Fruit fly (Drosophila melanogaster): ENCODE results near the gene Pgant2.

DNA sequence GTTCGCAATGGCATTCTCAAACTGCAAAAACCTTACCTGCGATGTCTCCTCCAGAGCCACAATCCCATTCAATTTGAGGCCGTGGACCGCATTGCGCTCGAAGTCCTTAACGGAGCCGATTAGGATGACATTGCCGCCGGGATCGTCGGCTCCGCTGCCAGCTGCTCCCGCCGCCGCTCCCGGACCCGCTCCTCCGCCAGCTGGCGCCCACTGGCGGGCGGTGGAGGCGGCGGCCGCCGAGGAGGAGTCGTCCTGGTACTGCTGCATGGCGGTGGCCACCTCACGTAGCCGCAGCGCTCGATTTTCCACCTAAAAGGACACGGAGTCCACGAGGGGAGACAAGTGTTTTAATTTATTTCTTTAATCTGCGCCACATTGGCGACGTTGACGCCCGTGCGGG lies 18.8 kb downstream of the Pgant2 start:
- no peak for TF ChIP-seq usp (GFP tag; optimal IDR thresholded peaks at IDR 0.05)
- no peak for TF ChIP-seq EcR (GFP tag; optimal IDR thresholded peaks at IDR 0.05)
- TF ChIP-seq psq (optimal IDR thresholded peaks at IDR 0.05) = no peak
- no peak for TF ChIP-seq pan (optimal IDR thresholded peaks at IDR 0.05)
- TF ChIP-seq CG8478 (optimal IDR thresholded peaks at IDR 0.05) = no peak
- no peak for TF ChIP-seq Dll (optimal IDR thresholded peaks at IDR 0.05)
